Fruit fly (Drosophila melanogaster) whole organism, adult: Measurements from ENCODE around the gene CG7182.
A peak's percentile ranks its signal among the peaks of the same experiment; 100 is the strongest.

Experiments used
- CG11617 ChIP-seq: fragments of 200-800 bp; sonication (Bioruptor generic); optimal IDR thresholded peaks from 2 replicates; lab custom pipeline; 2017; ENCODE audit warnings: mild to moderate bottlenecking, missing biosample characterization, missing genetic modification reagents, missing genetic modification characterization
- CG12768 ChIP-seq: fragments of 200-800 bp; sonication (Bioruptor generic); optimal IDR thresholded peaks from 2 replicates; lab custom pipeline; 2017; ENCODE audit warnings: missing biosample characterization, missing genetic modification characterization, mild to moderate bottlenecking, moderate library complexity, missing genetic modification reagents
- CG14711 ChIP-seq: fragments of 200-800 bp; sonication (Bioruptor generic); optimal IDR thresholded peaks from 2 replicates; lab custom pipeline; 2018; ENCODE audit warnings: missing biosample characterization, mild to moderate bottlenecking, missing genetic modification characterization, moderate library complexity
- CG1620 ChIP-seq: fragments of 200-800 bp; sonication (Bioruptor generic); optimal IDR thresholded peaks from 2 replicates; lab custom pipeline; 2016; ENCODE audit warnings: missing biosample characterization, missing genetic modification characterization
- CG33017 ChIP-seq: fragments of 200-800 bp; sonication (Bioruptor generic); optimal IDR thresholded peaks from 2 replicates; lab custom pipeline; 2018; ENCODE audit warnings: missing biosample characterization, mild to moderate bottlenecking, missing genetic modification characterization, moderate library complexity
- CG5204 ChIP-seq: fragments of 200-800 bp; sonication (Bioruptor generic); optimal IDR thresholded peaks from 2 replicates; lab custom pipeline; 2016; ENCODE audit warnings: missing biosample characterization, missing genetic modification characterization
- CG7045 ChIP-seq: fragments of 200-800 bp; sonication (Bioruptor generic); optimal IDR thresholded peaks from 2 replicates; lab custom pipeline; 2017; ENCODE audit warnings: missing biosample characterization, mild to moderate bottlenecking, missing genetic modification characterization
- CG7101 ChIP-seq: fragments of 200-800 bp; sonication (Bioruptor generic); optimal IDR thresholded peaks from 2 replicates; lab custom pipeline; 2018; ENCODE audit warnings: missing biosample characterization, mild to moderate bottlenecking, missing genetic modification characterization, moderate library complexity
- Clk ChIP-seq: fragments of 200-800 bp; sonication (Bioruptor generic); optimal IDR thresholded peaks from 2 replicates; lab custom pipeline; 2017; ENCODE audit warnings: missing biosample characterization, missing genetic modification characterization
- Crg-1 ChIP-seq: fragments of 200-800 bp; sonication (Bioruptor generic); optimal IDR thresholded peaks from 2 replicates; lab custom pipeline; 2016; ENCODE audit warnings: missing biosample characterization, missing genetic modification characterization
- Hr96 ChIP-seq: fragments of 200-800 bp; sonication (Bioruptor generic); optimal IDR thresholded peaks from 2 replicates; lab custom pipeline; 2016; ENCODE audit warnings: missing biosample characterization, missing genetic modification characterization
- Mnt ChIP-seq: fragments of 200-800 bp; sonication (Bioruptor generic); optimal IDR thresholded peaks from 2 replicates; lab custom pipeline; 2016; ENCODE audit warnings: missing biosample characterization, mild to moderate bottlenecking, missing genetic modification characterization
- bab1 ChIP-seq: fragments of 200-800 bp; sonication (Bioruptor generic); optimal IDR thresholded peaks from 3 replicates; lab custom pipeline; 2019; ENCODE audit warnings: missing biosample characterization, mild to moderate bottlenecking, missing genetic modification characterization, moderate library complexity
- cic ChIP-seq: fragments of 200-800 bp; sonication (Bioruptor generic); optimal IDR thresholded peaks from 2 replicates; lab custom pipeline; 2017; ENCODE audit warnings: missing biosample characterization, mild to moderate bottlenecking, missing genetic modification characterization, moderate library complexity
- cnc ChIP-seq, 2 experiments: fragments of >200 bp; optimal IDR thresholded peaks; 2 replicates each; lab custom pipeline; 2017
- kay ChIP-seq: fragments of 200-800 bp; sonication (Bioruptor generic); peaks from one replicate; lab custom pipeline; 2016; ENCODE audit warnings: missing biosample characterization, missing genetic modification characterization, borderline replicate concordance
- ovo ChIP-seq: fragments of 200-800 bp; sonication (Bioruptor generic); optimal IDR thresholded peaks from 2 replicates; lab custom pipeline; 2016; ENCODE audit warnings: missing biosample characterization, missing genetic modification characterization
- pad ChIP-seq: fragments of 200-800 bp; sonication (Bioruptor generic); optimal IDR thresholded peaks from 3 replicates; lab custom pipeline; 2017; ENCODE audit warnings: missing biosample characterization, missing genetic modification characterization, mild to moderate bottlenecking, moderate library complexity, missing genetic modification reagents
- tj ChIP-seq: fragments of 200-800 bp; sonication (Bioruptor generic); optimal IDR thresholded peaks from 3 replicates; lab custom pipeline; 2017; ENCODE audit warnings: missing biosample characterization, mild to moderate bottlenecking, missing genetic modification characterization, moderate library complexity
- toe ChIP-seq: fragments of 200-800 bp; sonication (Bioruptor generic); optimal IDR thresholded peaks from 2 replicates; lab custom pipeline; 2016; ENCODE audit warnings: missing biosample characterization, missing genetic modification characterization

CG7182 gene

DNA sequence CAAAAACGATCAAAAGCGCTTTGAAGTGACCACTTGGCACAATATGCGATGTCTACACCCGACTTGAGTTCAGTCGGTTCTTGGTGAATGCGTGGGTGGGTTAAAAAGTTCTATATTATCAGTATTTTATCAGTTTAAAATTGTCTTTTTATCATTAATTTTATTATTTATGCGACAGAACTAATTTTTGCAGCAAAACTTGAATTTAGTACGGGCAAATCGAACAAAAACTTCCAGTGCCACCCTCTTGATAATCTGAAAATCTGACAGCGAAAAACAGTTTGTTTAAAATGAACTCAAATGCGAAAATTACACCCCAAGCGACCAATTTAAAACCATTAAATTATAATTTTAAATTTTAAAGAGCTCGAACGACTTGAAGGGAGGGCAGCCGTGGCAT, 24.7 kb upstream of the CG7182 start:
- no peak for TF ChIP-seq CG1620 (GFP tag; lab: Kevin White, UChicago)
- no peak for TF ChIP-seq Crg-1 (GFP tag; lab: Kevin White, UChicago)
- TF ChIP-seq bab1 (GFP tag; lab: Kevin White, UChicago), result no peak
- TF ChIP-seq CG14711, result no peak
- TF ChIP-seq Hr96 (GFP tag; lab: Kevin White, UChicago), result no peak
- no peak for TF ChIP-seq toe (GFP tag; lab: Kevin White, UChicago)
- TF ChIP-seq CG7045 (GFP tag; lab: Kevin White, UChicago), result no peak
- TF ChIP-seq cnc (optimal IDR thresholded peaks at IDR 0.05; lab: Kevin White, UChicago), result no peak
- no peak for TF ChIP-seq CG12768 (GFP tag; lab: Kevin White, UChicago)
- TF ChIP-seq CG11617, result no peak
- TF ChIP-seq pad (GFP tag; lab: Kevin White, UChicago), result no peak
- no peak for TF ChIP-seq CG33017 (tag; lab: Kevin White, UChicago)
- no peak for TF ChIP-seq CG5204 (GFP tag; lab: Kevin White, UChicago)
- no peak for TF ChIP-seq kay
- TF ChIP-seq tj (GFP tag; lab: Kevin White, UChicago), result no peak
- no peak for TF ChIP-seq CG7101 (tag; lab: Kevin White, UChicago)

DNA sequence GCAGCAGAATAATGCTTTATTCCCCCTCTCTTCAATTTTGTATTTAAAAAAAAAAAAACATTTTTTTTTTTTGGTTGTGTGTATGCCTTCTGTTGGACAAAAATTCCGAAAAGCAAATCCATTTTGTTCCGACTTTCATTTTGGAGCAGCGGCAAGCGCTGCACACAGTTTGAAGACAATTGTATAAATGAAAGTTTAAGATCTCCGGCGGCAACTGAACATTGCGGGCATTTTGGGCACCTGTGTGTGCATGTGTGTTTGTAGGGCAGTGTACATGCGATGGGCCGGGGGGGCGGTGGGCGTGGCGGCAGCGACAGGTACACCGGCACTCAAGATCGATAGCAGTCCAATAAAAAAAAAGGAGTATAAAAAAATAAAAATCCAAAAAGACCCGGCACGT, 23.3 kb upstream of the CG7182 start:
- TF ChIP-seq kay (peak; percentile 14), ovo (no peak)

DNA sequence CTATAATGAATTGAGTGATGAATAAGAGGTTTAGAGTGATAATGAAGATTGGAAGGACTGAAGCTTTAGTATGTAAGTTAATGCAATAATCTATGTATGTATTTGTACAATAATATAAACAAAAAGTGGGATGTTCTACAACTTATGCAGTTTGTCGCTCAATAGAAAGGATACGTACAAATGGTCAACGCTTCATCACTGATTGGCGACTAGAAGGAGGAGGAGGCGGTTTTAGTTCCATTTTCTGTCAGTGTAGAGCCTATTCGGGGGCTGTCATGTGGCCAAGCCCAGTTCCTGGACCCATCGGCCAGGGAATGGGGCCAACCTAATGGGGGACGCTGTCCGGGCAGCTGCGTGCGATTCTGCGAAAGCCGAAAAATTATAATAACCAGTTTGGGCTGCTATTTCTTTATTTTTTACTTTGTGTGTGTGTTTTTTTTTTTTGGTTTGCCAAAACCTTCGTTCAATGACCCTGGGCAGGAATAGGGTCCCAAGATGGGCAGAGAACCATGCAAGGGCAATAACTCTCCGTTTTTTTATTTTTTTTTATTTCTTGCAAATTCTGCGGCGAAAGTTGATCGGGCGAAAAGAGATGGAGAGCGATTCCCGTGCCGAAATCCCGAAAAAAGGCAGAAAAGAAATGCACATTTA, 22.6 kb upstream of the CG7182 start:
- TF ChIP-seq pad (GFP tag; lab: Kevin White, UChicago) (no peak), CG33017 (tag; lab: Kevin White, UChicago) (no peak), toe (GFP tag; lab: Kevin White, UChicago) (no peak), Mnt (GFP tag; lab: Kevin White, UChicago) (no peak), ovo (no peak), cnc (optimal IDR thresholded peaks at IDR 0.05; lab: Kevin White, UChicago) (no peak), CG12768 (GFP tag; lab: Kevin White, UChicago) (no peak), Hr96 (GFP tag; lab: Kevin White, UChicago) (no peak), tj (GFP tag; lab: Kevin White, UChicago) (no peak), Crg-1 (GFP tag; lab: Kevin White, UChicago) (no peak), CG7101 (tag; lab: Kevin White, UChicago) (no peak), CG11617 (no peak), CG14711 (no peak), Clk (no peak), kay (no peak), CG1620 (GFP tag; lab: Kevin White, UChicago) (no peak), bab1 (GFP tag; lab: Kevin White, UChicago) (no peak), CG5204 (GFP tag; lab: Kevin White, UChicago) (no peak), cic (GFP tag; lab: Kevin White, UChicago) (no peak)

DNA sequence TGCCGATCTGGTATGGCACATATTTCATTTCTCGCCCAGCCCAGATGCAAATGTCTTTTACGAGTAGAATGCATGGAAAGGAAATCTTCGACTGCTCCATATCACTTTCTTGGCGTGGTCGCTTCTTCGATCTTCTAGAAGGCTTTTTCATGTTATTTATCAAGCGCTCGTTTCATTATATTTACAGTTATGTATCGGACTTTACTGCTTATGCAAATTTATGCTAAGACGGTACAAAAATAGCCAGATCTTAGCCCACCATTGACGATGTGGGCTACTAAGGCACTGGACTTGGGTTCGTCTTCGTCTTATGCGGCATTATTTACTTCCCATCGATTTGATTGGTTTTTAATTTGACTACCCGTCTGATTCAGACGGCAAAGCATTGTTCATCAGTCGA, 17.1 kb upstream of the CG7182 start:
- no peak for TF ChIP-seq kay
- TF ChIP-seq bab1 (GFP tag; lab: Kevin White, UChicago), result no peak
- no peak for TF ChIP-seq cnc (optimal IDR thresholded peaks at IDR 0.05; lab: Kevin White, UChicago)
- no peak for TF ChIP-seq pad (GFP tag; lab: Kevin White, UChicago)
- TF ChIP-seq CG7045 (GFP tag; lab: Kevin White, UChicago), result no peak
- no peak for TF ChIP-seq toe (GFP tag; lab: Kevin White, UChicago)
- TF ChIP-seq cic (GFP tag; lab: Kevin White, UChicago), result no peak
- no peak for TF ChIP-seq Crg-1 (GFP tag; lab: Kevin White, UChicago)
- TF ChIP-seq CG12768 (GFP tag; lab: Kevin White, UChicago), result no peak
- no peak for TF ChIP-seq ovo
- no peak for TF ChIP-seq Mnt (GFP tag; lab: Kevin White, UChicago)
- TF ChIP-seq CG11617, result no peak
- TF ChIP-seq CG1620 (GFP tag; lab: Kevin White, UChicago), result no peak
- TF ChIP-seq CG7101 (tag; lab: Kevin White, UChicago), result no peak

DNA sequence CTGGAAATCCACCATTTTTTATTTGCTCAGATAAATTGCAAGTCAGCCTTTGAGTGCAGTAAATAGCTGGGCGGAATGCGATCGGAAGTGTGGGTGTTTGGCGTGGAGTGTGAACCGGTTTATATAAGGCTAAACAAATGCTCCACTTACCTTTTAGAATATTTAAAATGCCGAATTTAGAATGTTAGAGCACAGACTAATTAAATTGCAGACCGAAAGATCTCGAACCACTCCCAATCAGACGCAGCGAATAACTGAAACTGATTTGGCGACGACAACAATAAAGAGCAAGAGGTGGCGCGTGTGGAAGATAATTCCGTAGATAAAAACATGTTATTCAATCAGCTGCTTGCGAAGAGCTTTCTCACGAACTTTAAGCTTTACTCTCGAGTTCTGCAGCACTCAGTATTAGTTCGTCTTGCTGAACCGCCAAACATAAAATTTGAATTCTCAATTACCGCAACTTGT, 14.5 kb upstream of the CG7182 start, which contains the start of gene Idh:
Idh (minus strand) TSS at position 264 of the 468 bp plus-strand sequence.
- peak; percentile 71 for TF ChIP-seq cic (GFP tag; lab: Kevin White, UChicago)
- peak; percentile 71 for TF ChIP-seq tj (GFP tag; lab: Kevin White, UChicago)
- peak; percentile 80 for TF ChIP-seq bab1 (GFP tag; lab: Kevin White, UChicago)
- peak; percentile 71 to 78 for TF ChIP-seq cnc (optimal IDR thresholded peaks at IDR 0.05; lab: Kevin White, UChicago)
- TF ChIP-seq CG12768 (GFP tag; lab: Kevin White, UChicago), result peak; percentile 1
- TF ChIP-seq CG14711, result no peak
- TF ChIP-seq CG7045 (GFP tag; lab: Kevin White, UChicago), result no peak
- TF ChIP-seq Mnt (GFP tag; lab: Kevin White, UChicago), result peak; percentile 63
- TF ChIP-seq pad (GFP tag; lab: Kevin White, UChicago), result peak; percentile 36
- TF ChIP-seq Hr96 (GFP tag; lab: Kevin White, UChicago), result peak; percentile 41
- TF ChIP-seq kay, result no peak
- TF ChIP-seq Crg-1 (GFP tag; lab: Kevin White, UChicago), result peak; percentile 29
- peak; percentile 59 for TF ChIP-seq CG11617
- TF ChIP-seq CG1620 (GFP tag; lab: Kevin White, UChicago), result peak; percentile 34
- TF ChIP-seq ovo, result peak; percentile 44
- no peak for TF ChIP-seq Clk
- TF ChIP-seq CG5204 (GFP tag; lab: Kevin White, UChicago), result no peak
- peak; percentile 38 for TF ChIP-seq CG7101 (tag; lab: Kevin White, UChicago)
- peak; percentile 46 for TF ChIP-seq toe (GFP tag; lab: Kevin White, UChicago)
- TF ChIP-seq CG33017 (tag; lab: Kevin White, UChicago), result peak; percentile 69
